Worm (Caenorhabditis elegans) whole organism, late embryonic: ENCODE results near the gene C33G8.2.

Experiments
- ets-4 ChIP-seq: sonication (generic microtip); optimal IDR thresholded peaks from 2 replicates; lab custom pipeline; 2016; ENCODE audit warnings: missing genetic modification characterization, missing compliant biosample characterization
- fkh-10 ChIP-seq: fragments of 150-350 bp; optimal IDR thresholded peaks from 2 replicates; lab custom pipeline; 2014; ENCODE audit warnings: missing biosample characterization, missing genetic modification reagents, missing genetic modification characterization
- odd-2 ChIP-seq: sonication (generic microtip); optimal IDR thresholded peaks from 2 replicates; lab custom pipeline; 2017; ENCODE audit warnings: antibody characterized with exemption, mild to moderate bottlenecking, missing genetic modification characterization, missing compliant biosample characterization
- pag-3 ChIP-seq: sonication (generic microtip); optimal IDR thresholded peaks from 2 replicates; lab custom pipeline; 2016; ENCODE audit warnings: missing compliant biosample characterization, missing genetic modification characterization, borderline replicate concordance
- sox-2 ChIP-seq: fragments of 200-800 bp; sonication (Bioruptor generic); IDR thresholded peaks from 2 replicates; pipeline ENCODE4 v1.3.6; 2022; ENCODE audit warnings: missing genetic modification reagents, missing genetic modification characterization, missing compliant biosample characterization

DNA sequence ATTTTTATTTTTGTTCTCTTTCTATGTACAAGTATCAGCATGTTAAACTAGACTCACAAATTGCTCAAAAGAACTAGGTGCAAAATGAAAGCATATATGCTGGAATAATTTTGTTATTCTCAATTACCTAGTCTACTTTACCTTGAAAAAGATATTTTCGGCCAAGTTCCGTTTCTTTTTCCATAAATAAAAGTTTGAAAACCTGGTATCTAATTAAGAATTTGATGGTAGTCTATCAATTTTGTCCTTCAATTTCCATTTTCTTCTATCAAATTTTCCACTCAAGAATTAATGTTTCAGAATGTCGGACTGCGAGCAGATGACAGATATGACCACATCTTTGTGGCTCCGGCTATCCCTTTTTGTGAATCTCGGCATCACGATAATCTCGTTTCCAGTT lies 5.7 kb upstream of the C33G8.2 start, which contains the start of gene srab-4:
- TF ChIP-seq ets-4 (tag; lab: Kevin White, UChicago): no peak
- no peak for TF ChIP-seq pag-3
- no peak for TF ChIP-seq sox-2 (GFP tag; lab: Robert Waterston, UW)
- TF ChIP-seq fkh-10: no peak
- TF ChIP-seq odd-2 (tag; lab: Kevin White, UChicago): no peak
